Fruit fly (Drosophila melanogaster) whole organism, embryonic: ENCODE data around the gene Cpr64Ad.

Experiments
- CG7928 ChIP-seq: fragments of 200-800 bp; sonication (Bioruptor generic); optimal IDR thresholded peaks from 2 replicates; lab custom pipeline; 2017; ENCODE audit warnings: missing biosample characterization, mild to moderate bottlenecking, missing genetic modification characterization
- dimm ChIP-seq: fragments of 200-800 bp; sonication (Bioruptor generic); IDR thresholded peaks from 2 replicates; pipeline ENCODE4 v1.3.6; 2022; ENCODE audit warnings: missing biosample characterization, missing genetic modification characterization
- gro ChIP-seq: fragments of 200-800 bp; sonication (Bioruptor generic); optimal IDR thresholded peaks from 2 replicates; lab custom pipeline; 2016; ENCODE audit warnings: missing biosample characterization, missing genetic modification characterization
- prd ChIP-seq, 3 experiments: fragments of >200 bp in 2 of 3; fragments of 200-800 bp in 1 of 3; sonication (Bioruptor generic) in 1 of 3; optimal IDR thresholded peaks in 2 of 3; IDR thresholded peaks in 1 of 3; 2 replicates in 2 of 3; 3 replicates in 1 of 3; pipeline versions ENCODE4 v1.3.6 to Lab custom; 2017 to 2022; ENCODE audit warnings: missing biosample characterization in 1 of 3, missing genetic modification characterization in 1 of 3

- no peak for TF ChIP-seq gro (GFP tag; lab: Kevin White, UChicago)
- no peak for TF ChIP-seq CG7928 (GFP tag; lab: Kevin White, UChicago)
- TF ChIP-seq prd (optimal IDR thresholded peaks at IDR 0.05; lab: Kevin White, UChicago), result no peak
- no peak for TF ChIP-seq prd (GFP tag; IDR thresholded peaks at IDR 0.05; lab: Robert Waterston, UW)
- TF ChIP-seq dimm (GFP tag; lab: Robert Waterston, UW), result no peak
These were observed 16.3 kb downstream of the Cpr64Ad start for dm6 chr3L:4231401-4232014.
